Worm (Caenorhabditis elegans): Measurements from ENCODE around the gene adt-1.

Gene adt-1

ce11 chrX:12637978-12638377, 40.7 kb upstream of the adt-1 start:
- TF ChIP-seq sma-9 (GFP tag; optimal IDR thresholded peaks at IDR 0.05) (no peak), sma-9 (tag; optimal IDR thresholded peaks at IDR 0.05) (no peak), dmd-4 (tag; optimal IDR thresholded peaks at IDR 0.05) (no peak), gmeb-1 (tag; optimal IDR thresholded peaks at IDR 0.05) (no peak)

DNA sequence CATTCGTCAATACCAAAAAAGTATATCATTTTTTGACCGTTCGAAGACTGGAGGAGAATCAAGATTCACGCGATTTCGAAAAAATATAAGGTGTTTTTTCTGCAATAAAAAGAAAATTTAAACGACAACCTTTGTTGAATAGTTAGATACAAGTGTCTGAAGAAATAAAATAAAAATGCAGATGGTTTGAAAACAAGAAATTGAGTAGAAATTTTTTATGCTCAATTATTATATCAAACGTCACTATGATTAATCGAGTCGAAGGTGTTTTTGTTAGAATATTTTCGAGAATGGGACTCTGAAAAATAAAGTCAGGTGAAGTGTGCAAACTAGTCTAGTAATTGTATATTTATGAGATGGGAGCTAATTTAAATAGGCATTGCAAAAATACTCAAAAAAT, 38.2 kb upstream of the adt-1 start, which contains the start of gene R09A8.5:
Gene R09A8.5, minus strand, starts transcription at position 101 of the 400 bp plus-strand sequence.
- no peak for TF ChIP-seq unc-55 (GFP tag; optimal IDR thresholded peaks at IDR 0.05)
- no peak for TF ChIP-seq ztf-11 (tag; optimal IDR thresholded peaks at IDR 0.05)
- TF ChIP-seq peb-1 (tag; optimal IDR thresholded peaks at IDR 0.05) = no peak
- no peak for TF ChIP-seq skn-1 (tag; optimal IDR thresholded peaks at IDR 0.05)
- no peak for TF ChIP-seq unc-39 (tag; optimal IDR thresholded peaks at IDR 0.05)
- no peak for TF ChIP-seq elt-3 (tag; optimal IDR thresholded peaks at IDR 0.05)
- TF ChIP-seq nhr-21 (tag; optimal IDR thresholded peaks at IDR 0.05) = no peak
- no peak for TF ChIP-seq dmd-4 (tag; optimal IDR thresholded peaks at IDR 0.05)
- TF ChIP-seq fos-1 (tag; optimal IDR thresholded peaks at IDR 0.05) = no peak
- TF ChIP-seq nhr-12 (tag; optimal IDR thresholded peaks at IDR 0.05) = no peak
- no peak for TF ChIP-seq mab-5 (tag; optimal IDR thresholded peaks at IDR 0.05)
- no peak for TF ChIP-seq egl-27 (tag; optimal IDR thresholded peaks at IDR 0.05)
- no peak for TF ChIP-seq sma-9 (GFP tag; optimal IDR thresholded peaks at IDR 0.05)
- TF ChIP-seq sma-9 (tag; optimal IDR thresholded peaks at IDR 0.05) = no peak
- TF ChIP-seq nhr-237 (tag; optimal IDR thresholded peaks at IDR 0.05) = no peak
- TF ChIP-seq elt-1 (tag; optimal IDR thresholded peaks at IDR 0.05) = no peak
- no peak for TF ChIP-seq lin-11 (tag; optimal IDR thresholded peaks at IDR 0.05)
- no peak for TF ChIP-seq Y55F3AM.14 (GFP tag; optimal IDR thresholded peaks at IDR 0.05)
- TF ChIP-seq ama-1 (optimal IDR thresholded peaks at IDR 0.05) = no peak
- no peak for TF ChIP-seq R02D3.7 (tag; optimal IDR thresholded peaks at IDR 0.05)

ce11 chrX:12640961-12641360, 37.7 kb upstream of the adt-1 start:
- TF ChIP-seq mab-5 (tag; optimal IDR thresholded peaks at IDR 0.05) = no peak
- TF ChIP-seq lin-39 (tag; optimal IDR thresholded peaks at IDR 0.05) = no peak

DNA sequence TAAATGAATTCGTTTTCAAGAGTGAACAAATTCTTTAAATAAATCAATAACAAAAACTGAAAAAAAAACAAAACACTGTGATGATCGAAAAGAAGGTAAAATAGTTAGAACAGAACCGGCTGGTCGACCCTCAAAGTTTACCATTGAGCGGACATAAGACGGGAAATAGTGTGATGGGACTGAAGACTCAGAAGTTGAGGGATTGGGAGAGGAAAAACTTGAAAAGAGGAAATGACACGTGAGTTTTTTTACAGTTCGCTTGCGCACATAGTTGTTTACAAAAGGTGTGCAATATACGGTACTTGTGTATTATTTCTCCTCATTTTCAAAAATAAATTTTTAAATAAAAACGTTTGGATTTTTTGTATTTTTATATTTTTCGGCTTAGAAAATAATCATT, 35.7 kb upstream of the adt-1 start:
- TF ChIP-seq peb-1 (tag; optimal IDR thresholded peaks at IDR 0.05) (no peak), nhr-129 (tag; optimal IDR thresholded peaks at IDR 0.05) (peak; percentile 58), nhr-25 (tag; optimal IDR thresholded peaks at IDR 0.05) (peak; percentile 44), lsy-2 (tag; optimal IDR thresholded peaks at IDR 0.05) (peak in 1 of 2 experiments; percentile 5), F13H6.1 (tag; optimal IDR thresholded peaks at IDR 0.05) (peak; percentile 52)

- TF ChIP-seq F13H6.1 (tag; optimal IDR thresholded peaks at IDR 0.05) = no peak
- peak; percentile 2 for TF ChIP-seq nhr-25 (tag; optimal IDR thresholded peaks at IDR 0.05)
- no peak for TF ChIP-seq C34F6.9 (tag; optimal IDR thresholded peaks at IDR 0.05)
- TF ChIP-seq sma-9 (GFP tag; optimal IDR thresholded peaks at IDR 0.05) = no peak
- TF ChIP-seq sma-9 (tag; optimal IDR thresholded peaks at IDR 0.05) = no peak
- no peak for TF ChIP-seq nhr-10 (tag; optimal IDR thresholded peaks at IDR 0.05)
- TF ChIP-seq aly-2 (tag; optimal IDR thresholded peaks at IDR 0.05) = no peak
These were observed 32.8 kb upstream of the adt-1 start for ce11 chrX:12645846-12646245.

- TF ChIP-seq egl-27 (tag; optimal IDR thresholded peaks at IDR 0.05) = no peak
- no peak for TF ChIP-seq ama-1 (optimal IDR thresholded peaks at IDR 0.05)
- TF ChIP-seq elt-1 (tag; optimal IDR thresholded peaks at IDR 0.05) = no peak
- no peak for TF ChIP-seq peb-1 (tag; optimal IDR thresholded peaks at IDR 0.05)
- no peak for TF ChIP-seq nhr-12 (tag; optimal IDR thresholded peaks at IDR 0.05)
- no peak for TF ChIP-seq alr-1 (tag; optimal IDR thresholded peaks at IDR 0.05)
- TF ChIP-seq ztf-11 (tag; optimal IDR thresholded peaks at IDR 0.05) = no peak
- TF ChIP-seq gmeb-1 (tag; optimal IDR thresholded peaks at IDR 0.05) = no peak
- no peak for TF ChIP-seq sma-3 (GFP tag; optimal IDR thresholded peaks at IDR 0.05)
- TF ChIP-seq skn-1 (tag; optimal IDR thresholded peaks at IDR 0.05) = no peak
- TF ChIP-seq nhr-6 (tag; optimal IDR thresholded peaks at IDR 0.05) = no peak
- no peak for TF ChIP-seq nhr-21 (tag; optimal IDR thresholded peaks at IDR 0.05)
- TF ChIP-seq dmd-4 (tag; optimal IDR thresholded peaks at IDR 0.05) = no peak
- no peak for TF ChIP-seq ceh-82 (tag; optimal IDR thresholded peaks at IDR 0.05)
These were observed 32.0 kb upstream of the adt-1 start, which contains the start of gene zmp-5 for ce11 chrX:12646546-12647167. TSS of gene zmp-5 (plus strand) at chrX:12647117.
